Worm (Caenorhabditis elegans): ENCODE results near the gene nhr-36.

- TF ChIP-seq unc-39 (tag; optimal IDR thresholded peaks at IDR 0.05) (no peak), eor-1 (tag; optimal IDR thresholded peaks at IDR 0.05) (no peak), snpc-4 (tag; optimal IDR thresholded peaks at IDR 0.05) (no peak), tbx-2 (tag; optimal IDR thresholded peaks at IDR 0.05) (no peak), nhr-25 (tag; optimal IDR thresholded peaks at IDR 0.05) (no peak), ztf-11 (tag; optimal IDR thresholded peaks at IDR 0.05) (no peak), lsy-12 (tag; optimal IDR thresholded peaks at IDR 0.05) (no peak), mml-1 (tag; optimal IDR thresholded peaks at IDR 0.05) (no peak), egl-27 (tag; optimal IDR thresholded peaks at IDR 0.05) (no peak), unc-62 (GFP tag; optimal IDR thresholded peaks at IDR 0.05) (no peak), mdl-1 (tag; optimal IDR thresholded peaks at IDR 0.05) (no peak), fos-1 (tag; optimal IDR thresholded peaks at IDR 0.05) (no peak)
Observed at ce11 chrV:9247416-9247815, 14.0 kb downstream of the nhr-36 start.

Measured in whole organism, L3 larva.